Worm (Caenorhabditis elegans): Measurements from ENCODE around the gene mrp-2.

ce11 chrX:587798-588197 lies 15.3 kb upstream of the mrp-2 start, which contains the start of gene mrp-1:
- TF ChIP-seq blmp-1 (tag; optimal IDR thresholded peaks at IDR 0.05): no peak
- TF ChIP-seq nhr-237 (tag; optimal IDR thresholded peaks at IDR 0.05): no peak
- TF ChIP-seq pha-4 (tag; optimal IDR thresholded peaks at IDR 0.05): no peak
- TF ChIP-seq ceh-43 (GFP tag; optimal IDR thresholded peaks at IDR 0.05): no peak
- no peak for TF ChIP-seq lin-32 (GFP tag; optimal IDR thresholded peaks at IDR 0.05)
- no peak for TF ChIP-seq cnd-1 (tag; optimal IDR thresholded peaks at IDR 0.05)
- no peak for TF ChIP-seq flh-1 (GFP tag; optimal IDR thresholded peaks at IDR 0.05)
- no peak for TF ChIP-seq nhr-2 (tag; optimal IDR thresholded peaks at IDR 0.05)
- TF ChIP-seq snpc-4 (tag; optimal IDR thresholded peaks at IDR 0.05): no peak
- no peak for TF ChIP-seq unc-120 (tag; optimal IDR thresholded peaks at IDR 0.05; ENCODE audit: poor library complexity, severe bottlenecking)
- TF ChIP-seq nhr-12 (tag; optimal IDR thresholded peaks at IDR 0.05): no peak
